Worm (Caenorhabditis elegans) whole organism, L3 larva: ENCODE results near the gene C08G5.7.

Experiments
- ZK546.5 ChIP-seq: sonication (generic microtip); optimal IDR thresholded peaks from 2 replicates; lab custom pipeline; 2017; ENCODE audit warnings: missing biosample characterization, missing genetic modification characterization
- ama-1 ChIP-seq: fragments of 150-350 bp; optimal IDR thresholded peaks from 2 replicates; lab custom pipeline; 2018
- ceh-28 ChIP-seq: fragments of 150-350 bp; optimal IDR thresholded peaks from 2 replicates; lab custom pipeline; 2014; ENCODE audit warnings: missing biosample characterization, missing genetic modification reagents, missing genetic modification characterization
- ceh-82 ChIP-seq: fragments of 150-350 bp; optimal IDR thresholded peaks from 2 replicates; lab custom pipeline; 2014; ENCODE audit warnings: missing biosample characterization, missing genetic modification characterization
- daf-12 ChIP-seq: fragments of 150-350 bp; optimal IDR thresholded peaks from 2 replicates; lab custom pipeline; 2014; ENCODE audit warnings: missing biosample characterization, missing genetic modification reagents, missing genetic modification characterization
- elt-1 ChIP-seq: fragments of 150-350 bp; optimal IDR thresholded peaks from 2 replicates; lab custom pipeline; 2014; ENCODE audit warnings: missing biosample characterization, missing genetic modification characterization
- elt-2 ChIP-seq: sonication (generic microtip); optimal IDR thresholded peaks from 2 replicates; lab custom pipeline; 2016; ENCODE audit warnings: missing genetic modification reagents, mild to moderate bottlenecking, missing genetic modification characterization, missing compliant biosample characterization
- elt-3 ChIP-seq, 3 experiments: fragments of 150-350 bp in 1 of 3; sonication (generic microtip) in 2 of 3; optimal IDR thresholded peaks; 2 replicates in 2 of 3; 4 replicates in 1 of 3; lab custom pipeline; 2014 to 2017; ENCODE audit warnings: missing biosample characterization in 3 of 3, missing genetic modification characterization in 3 of 3
- fkh-10 ChIP-seq: sonication (generic microtip); optimal IDR thresholded peaks from 2 replicates; lab custom pipeline; 2017; ENCODE audit warnings: missing biosample characterization, missing genetic modification reagents, missing genetic modification characterization
- fos-1 ChIP-seq: fragments of 150-350 bp; optimal IDR thresholded peaks from 2 replicates; lab custom pipeline; 2014; ENCODE audit warnings: missing biosample characterization, missing genetic modification characterization
- hmg-11 ChIP-seq: sonication (generic microtip); optimal IDR thresholded peaks from 2 replicates; lab custom pipeline; 2016; ENCODE audit warnings: missing genetic modification characterization, missing compliant biosample characterization
- jun-1 ChIP-seq: fragments of 150-350 bp; optimal IDR thresholded peaks from 2 replicates; lab custom pipeline; 2014; ENCODE audit warnings: missing biosample characterization, missing genetic modification reagents, missing genetic modification characterization
- lin-15B ChIP-seq: fragments of 150-350 bp; optimal IDR thresholded peaks from 2 replicates; lab custom pipeline; 2014; ENCODE audit warnings: missing biosample characterization, missing genetic modification characterization
- lsy-12 ChIP-seq: sonication (generic microtip); optimal IDR thresholded peaks from 2 replicates; lab custom pipeline; 2016; ENCODE audit warnings: mild to moderate bottlenecking, missing genetic modification characterization, missing compliant biosample characterization
- mdl-1 ChIP-seq: fragments of 150-350 bp; optimal IDR thresholded peaks from 2 replicates; lab custom pipeline; 2014; ENCODE audit warnings: missing biosample characterization, missing genetic modification characterization
- nhr-11 ChIP-seq: fragments of 150-350 bp; optimal IDR thresholded peaks from 2 replicates; lab custom pipeline; 2014; ENCODE audit warnings: missing biosample characterization, missing genetic modification characterization
- nhr-23 ChIP-seq: fragments of 150-350 bp; optimal IDR thresholded peaks from 2 replicates; lab custom pipeline; 2014; ENCODE audit warnings: missing biosample characterization, missing genetic modification reagents, missing genetic modification characterization
- nhr-237 ChIP-seq: fragments of 150-350 bp; optimal IDR thresholded peaks from 2 replicates; lab custom pipeline; 2014; ENCODE audit warnings: missing biosample characterization, missing genetic modification characterization
- nhr-25 ChIP-seq: sonication (generic microtip); optimal IDR thresholded peaks from 2 replicates; lab custom pipeline; 2017; ENCODE audit warnings: missing biosample characterization, missing genetic modification characterization
- nhr-28 ChIP-seq: fragments of 150-350 bp; optimal IDR thresholded peaks from 2 replicates; lab custom pipeline; 2014; ENCODE audit warnings: missing biosample characterization, missing genetic modification characterization
- nhr-76 ChIP-seq: fragments of 150-350 bp; sonication (generic microtip); optimal IDR thresholded peaks from 5 replicates; lab custom pipeline; 2014; ENCODE audit warnings: missing biosample characterization, missing genetic modification characterization
- snpc-4 ChIP-seq: fragments of 150-350 bp; optimal IDR thresholded peaks from 2 replicates; lab custom pipeline; 2014; ENCODE audit warnings: missing biosample characterization, missing genetic modification characterization
- tbx-2 ChIP-seq: sonication (generic microtip); optimal IDR thresholded peaks from 2 replicates; lab custom pipeline; 2016; ENCODE audit warnings: mild to moderate bottlenecking, missing genetic modification characterization, missing compliant biosample characterization
- unc-39 ChIP-seq: sonication (generic microtip); optimal IDR thresholded peaks from 4 replicates; lab custom pipeline; 2017; ENCODE audit warnings: missing biosample characterization, missing genetic modification characterization
- zag-1 ChIP-seq: fragments of 150-350 bp; optimal IDR thresholded peaks from 2 replicates; lab custom pipeline; 2014; ENCODE audit warnings: missing biosample characterization, missing genetic modification characterization
- ztf-11 ChIP-seq: fragments of 150-350 bp; optimal IDR thresholded peaks from 2 replicates; lab custom pipeline; 2014; ENCODE audit warnings: missing biosample characterization, missing genetic modification characterization

Gene C08G5.7

DNA sequence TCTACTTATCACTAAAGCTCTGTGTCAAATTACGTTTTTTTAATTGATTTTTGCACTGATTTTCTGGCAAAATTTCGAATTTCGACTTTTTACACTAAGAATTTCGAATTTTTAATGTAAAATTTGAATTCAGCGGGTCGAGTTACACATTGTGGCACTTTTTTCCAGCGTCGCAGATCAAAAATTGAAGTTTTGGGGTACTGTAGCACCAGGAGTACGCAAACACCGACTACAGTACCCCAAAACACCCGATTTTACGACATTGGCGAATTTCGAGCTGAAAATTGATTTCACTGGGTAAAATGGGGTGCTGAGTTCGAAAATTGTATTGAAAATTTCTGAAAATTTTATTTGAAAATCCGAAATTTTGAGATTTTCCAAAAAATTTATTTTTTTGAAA, 32.7 kb downstream of the C08G5.7 start:
- peak; percentile 13 for TF ChIP-seq elt-2 (tag; lab: Kevin White, UChicago)
- TF ChIP-seq nhr-11 (tag; lab: Kevin White, UChicago): no peak
- TF ChIP-seq, all 47 proteins: peak for 1

DNA sequence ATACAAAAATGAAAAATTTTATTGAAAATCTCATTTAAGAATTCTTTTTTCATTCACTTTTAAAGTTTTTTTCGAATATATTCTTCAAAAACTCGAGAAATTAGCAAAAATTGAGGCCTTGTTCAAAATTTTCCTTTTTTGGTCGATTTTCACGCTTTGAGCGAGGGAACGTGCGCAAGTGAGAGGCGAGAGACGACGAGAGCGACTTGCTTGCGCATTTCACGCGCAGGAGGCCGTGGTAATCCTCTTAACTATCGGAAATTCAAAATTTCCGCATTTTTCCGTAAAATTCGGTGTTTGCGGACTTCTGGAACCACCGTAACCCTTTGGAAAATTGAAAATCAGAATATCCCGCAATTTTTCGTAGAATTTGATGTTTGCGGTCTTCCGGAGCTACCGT, 35.2 kb downstream of the C08G5.7 start:
- TF ChIP-seq lin-15B (tag; lab: Kevin White, UChicago) (peak; percentile 9), fkh-10 (GFP tag; lab: Kevin White, UChicago) (no peak)

DNA sequence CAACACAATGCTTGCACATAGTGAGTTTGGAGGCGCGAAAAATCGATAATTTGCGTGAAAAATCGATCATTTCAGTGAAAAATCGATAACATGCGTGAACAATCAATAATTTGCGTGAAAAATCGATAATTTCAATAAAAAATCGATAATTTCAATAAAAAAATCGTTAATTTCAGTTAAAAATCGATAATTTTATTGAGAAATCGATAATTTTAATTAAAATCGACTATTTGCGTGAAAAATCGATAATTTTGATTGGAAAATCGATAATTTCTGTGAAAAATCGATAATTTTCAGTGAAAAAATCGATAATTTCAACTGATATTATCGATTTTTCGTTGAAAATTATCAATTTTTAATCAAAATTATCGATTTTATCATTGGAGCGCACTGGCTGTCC, 41.1 kb downstream of the C08G5.7 start:
- TF ChIP-seq lsy-12 (tag; lab: Kevin White, UChicago) (no peak), hmg-11 (no peak), ceh-28 (peak; percentile 99), tbx-2 (no peak), ceh-82 (tag; lab: Kevin White, UChicago) (no peak), mdl-1 (tag; lab: Kevin White, UChicago) (no peak), jun-1 (tag; lab: Kevin White, UChicago) (no peak), nhr-76 (tag; lab: Kevin White, UChicago) (no peak)

ce11 chrII:723488-723887, 41.6 kb downstream of the C08G5.7 start, which contains the start of gene rfip-2:
rfip-2 (plus strand) TSS chrII:723788.
- TF ChIP-seq ceh-28 (no peak), elt-3 (tag; optimal IDR thresholded peaks at IDR 0.05; lab: Kevin White, UChicago) (no peak), jun-1 (tag; lab: Kevin White, UChicago) (no peak), hmg-11 (no peak), lsy-12 (tag; lab: Kevin White, UChicago) (no peak), snpc-4 (tag; lab: Kevin White, UChicago) (no peak), ceh-82 (tag; lab: Kevin White, UChicago) (no peak)

ce11 chrII:721931-722330, 43.2 kb downstream of the C08G5.7 start:
- no peak for TF ChIP-seq nhr-237 (tag; lab: Kevin White, UChicago)
- TF ChIP-seq snpc-4 (tag; lab: Kevin White, UChicago): no peak
- TF ChIP-seq, all 47 proteins: peak for 0

DNA sequence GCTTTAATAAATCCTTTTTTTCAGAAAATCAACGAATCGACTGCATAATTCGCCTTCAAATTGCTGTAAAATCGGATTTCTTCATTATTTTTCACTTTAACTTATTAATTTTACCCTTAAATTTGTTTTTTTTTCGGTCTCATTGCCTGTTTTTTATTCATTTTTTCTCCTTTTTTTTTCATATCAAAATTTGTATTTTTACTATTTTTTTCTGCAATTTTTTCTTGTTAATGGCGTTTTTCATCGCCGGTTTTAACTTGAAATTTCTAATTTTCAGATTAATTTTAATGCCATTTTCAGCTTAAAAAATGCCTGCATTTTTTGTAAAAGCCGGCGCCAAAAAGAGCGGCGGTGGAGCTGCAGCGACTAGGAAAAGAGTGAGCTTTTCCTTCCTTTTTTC, 56.0 kb downstream of the C08G5.7 start, which contains the start of gene T02H6.1:
Gene T02H6.1, plus strand, starts transcription at position 301 of the 400 bp plus-strand sequence.
- TF ChIP-seq ztf-11 (tag; lab: Kevin White, UChicago) (no peak), nhr-76 (tag; lab: Kevin White, UChicago) (no peak), lsy-12 (tag; lab: Kevin White, UChicago) (no peak), ZK546.5 (no peak), daf-12 (tag; lab: Kevin White, UChicago) (no peak), fos-1 (no peak), nhr-237 (tag; lab: Kevin White, UChicago) (no peak), nhr-25 (no peak), zag-1 (tag; lab: Kevin White, UChicago) (no peak), unc-39 (no peak), elt-1 (tag; lab: Kevin White, UChicago) (no peak), nhr-23 (tag; lab: Kevin White, UChicago) (no peak), hmg-11 (no peak), nhr-28 (tag; lab: Kevin White, UChicago) (no peak), mdl-1 (tag; lab: Kevin White, UChicago) (no peak), ama-1 (no peak)
- TF ChIP-seq, all 47 proteins: peak for 0
